Fruit fly (Drosophila melanogaster) whole organism, prepupa: ENCODE measurements around the gene nur.

Source experiments
- CG10631 ChIP-seq: fragments of 200-800 bp; sonication (Bioruptor generic); optimal IDR thresholded peaks from 2 replicates; lab custom pipeline; 2016; ENCODE audit warnings: missing biosample characterization, missing genetic modification characterization
- CG10669 ChIP-seq: fragments of 200-800 bp; sonication (Bioruptor generic); optimal IDR thresholded peaks from 3 replicates; lab custom pipeline; 2018; ENCODE audit warnings: missing biosample characterization, mild to moderate bottlenecking, missing genetic modification characterization, moderate library complexity
- CG11902 ChIP-seq: fragments of 200-800 bp; sonication (Bioruptor generic); optimal IDR thresholded peaks from 3 replicates; lab custom pipeline; 2016; ENCODE audit warnings: missing biosample characterization, missing genetic modification characterization
- CG16779 ChIP-seq: fragments of 200-800 bp; sonication (Bioruptor generic); optimal IDR thresholded peaks from 3 replicates; lab custom pipeline; 2017; ENCODE audit warnings: missing biosample characterization, mild to moderate bottlenecking, missing genetic modification characterization
- CG3032 ChIP-seq: fragments of 200-800 bp; optimal IDR thresholded peaks from 2 replicates; lab custom pipeline; 2019; ENCODE audit warnings: missing biosample characterization, mild to moderate bottlenecking, missing genetic modification characterization, moderate library complexity
- CG34406 ChIP-seq: fragments of 200-800 bp; sonication (Bioruptor generic); optimal IDR thresholded peaks from 3 replicates; lab custom pipeline; 2016; ENCODE audit warnings: missing biosample characterization, missing genetic modification characterization
- CG3919 ChIP-seq: fragments of 200-800 bp; sonication (Bioruptor generic); optimal IDR thresholded peaks from 3 replicates; lab custom pipeline; 2016; ENCODE audit warnings: missing biosample characterization, missing genetic modification characterization
- CG4318 ChIP-seq: fragments of 200-800 bp; sonication (Bioruptor generic); optimal IDR thresholded peaks from 3 replicates; lab custom pipeline; 2017; ENCODE audit warnings: missing biosample characterization, mild to moderate bottlenecking, missing genetic modification characterization
- CG6163 ChIP-seq: fragments of 200-800 bp; sonication (Bioruptor generic); IDR thresholded peaks from 3 replicates; pipeline ENCODE4 v1.3.6; 2022; ENCODE audit warnings: missing biosample characterization, missing genetic modification characterization
- CG6276 ChIP-seq: fragments of 200-800 bp; sonication (Bioruptor generic); optimal IDR thresholded peaks from 2 replicates; lab custom pipeline; 2017; ENCODE audit warnings: missing biosample characterization, mild to moderate bottlenecking, missing genetic modification characterization
- CG6808 ChIP-seq: fragments of 200-800 bp; sonication (Bioruptor generic); optimal IDR thresholded peaks from 3 replicates; lab custom pipeline; 2017; ENCODE audit warnings: missing biosample characterization, missing genetic modification characterization, mild to moderate bottlenecking, moderate library complexity, missing genetic modification reagents
- CG6854 ChIP-seq: fragments of 200-800 bp; sonication (Bioruptor generic); optimal IDR thresholded peaks from 2 replicates; lab custom pipeline; 2017; ENCODE audit warnings: missing biosample characterization, mild to moderate bottlenecking, missing genetic modification characterization
- CG7368 ChIP-seq: fragments of 200-800 bp; sonication (Bioruptor generic); optimal IDR thresholded peaks from 3 replicates; lab custom pipeline; 2016; ENCODE audit warnings: missing biosample characterization, missing genetic modification characterization
- CG8319 ChIP-seq: fragments of 200-800 bp; sonication (Bioruptor generic); optimal IDR thresholded peaks from 3 replicates; lab custom pipeline; 2016; ENCODE audit warnings: missing biosample characterization, missing genetic modification characterization
- CG8632 ChIP-seq: fragments of 200-800 bp; sonication (Bioruptor generic); optimal IDR thresholded peaks from 3 replicates; lab custom pipeline; 2016; ENCODE audit warnings: missing biosample characterization, missing genetic modification characterization
- Eip75B ChIP-seq: fragments of 200-800 bp; sonication (Bioruptor generic); optimal IDR thresholded peaks from 3 replicates; lab custom pipeline; 2016; ENCODE audit warnings: missing biosample characterization, missing genetic modification characterization
- Eip78C ChIP-seq: fragments of 200-800 bp; sonication (Bioruptor generic); peaks from one replicate; lab custom pipeline; 2016; ENCODE audit warnings: missing biosample characterization, missing genetic modification characterization
- Eip93F ChIP-seq: fragments of 200-800 bp; sonication (Bioruptor generic); optimal IDR thresholded peaks from 2 replicates; lab custom pipeline; 2016; ENCODE audit warnings: missing biosample characterization, mild to moderate bottlenecking, missing genetic modification characterization
- Ets96B ChIP-seq: fragments of 200-800 bp; optimal IDR thresholded peaks from 2 replicates; lab custom pipeline; 2019; ENCODE audit warnings: missing biosample characterization, mild to moderate bottlenecking, missing genetic modification characterization, moderate library complexity
- Gug ChIP-seq: fragments of 200-800 bp; sonication (Bioruptor generic); IDR thresholded peaks from 2 replicates; pipeline ENCODE4 v1.3.6; 2022; ENCODE audit warnings: missing biosample characterization, missing genetic modification characterization
- Hr38 ChIP-seq: sonication (Bioruptor generic); optimal IDR thresholded peaks from 2 replicates; lab custom pipeline; 2016; ENCODE audit warnings: missing biosample characterization, missing genetic modification characterization
- Hr39 ChIP-seq: fragments of 200-800 bp; sonication (Bioruptor generic); optimal IDR thresholded peaks from 2 replicates; lab custom pipeline; 2016; ENCODE audit warnings: missing biosample characterization, missing genetic modification characterization
- Lpt ChIP-seq: fragments of 200-800 bp; sonication (Bioruptor generic); optimal IDR thresholded peaks from 3 replicates; lab custom pipeline; 2016; ENCODE audit warnings: missing biosample characterization, missing genetic modification characterization
- Met ChIP-seq: fragments of 200-800 bp; sonication (Bioruptor generic); optimal IDR thresholded peaks from 3 replicates; lab custom pipeline; 2016; ENCODE audit warnings: missing biosample characterization, missing genetic modification characterization
- OdsH ChIP-seq: fragments of 200-800 bp; sonication (Bioruptor generic); optimal IDR thresholded peaks from 3 replicates; lab custom pipeline; 2016; ENCODE audit warnings: missing biosample characterization, missing genetic modification characterization
- achi ChIP-seq: fragments of 200-800 bp; sonication (Bioruptor generic); optimal IDR thresholded peaks from 3 replicates; lab custom pipeline; 2016; ENCODE audit warnings: missing biosample characterization, missing genetic modification characterization
- dac ChIP-seq: fragments of 200-800 bp; sonication (Bioruptor generic); optimal IDR thresholded peaks from 2 replicates; lab custom pipeline; 2017; ENCODE audit warnings: missing biosample characterization, mild to moderate bottlenecking, missing genetic modification characterization
- dsx ChIP-seq: fragments of 200-800 bp; optimal IDR thresholded peaks from 3 replicates; lab custom pipeline; 2019; ENCODE audit warnings: missing biosample characterization, mild to moderate bottlenecking, missing genetic modification characterization, moderate library complexity; ENCODE audit not compliant: poor library complexity, severe bottlenecking
- eg ChIP-seq: fragments of 200-800 bp; sonication (Bioruptor generic); IDR thresholded peaks from 3 replicates; pipeline ENCODE4 v1.3.6; 2022; ENCODE audit warnings: missing biosample characterization, missing genetic modification characterization
- esn ChIP-seq: fragments of 200-800 bp; sonication (Bioruptor generic); optimal IDR thresholded peaks from 2 replicates; lab custom pipeline; 2016; ENCODE audit warnings: missing biosample characterization, mild to moderate bottlenecking, missing genetic modification characterization, moderate library complexity
- fd59A ChIP-seq: fragments of 200-800 bp; sonication (Bioruptor generic); optimal IDR thresholded peaks from 2 replicates; lab custom pipeline; 2017; ENCODE audit warnings: missing biosample characterization, mild to moderate bottlenecking, missing genetic modification characterization, missing genetic modification reagents
- fd85E ChIP-seq: fragments of 200-800 bp; sonication (Bioruptor generic); optimal IDR thresholded peaks from 3 replicates; lab custom pipeline; 2016; ENCODE audit warnings: missing biosample characterization, missing genetic modification characterization
- fkh ChIP-seq: fragments of 200-800 bp; sonication (Bioruptor generic); optimal IDR thresholded peaks from 3 replicates; lab custom pipeline; 2017; ENCODE audit warnings: missing biosample characterization, mild to moderate bottlenecking, missing genetic modification characterization, moderate library complexity
- pdm3 ChIP-seq: fragments of 200-800 bp; sonication (Bioruptor generic); optimal IDR thresholded peaks from 3 replicates; lab custom pipeline; 2016; ENCODE audit warnings: missing biosample characterization, missing genetic modification characterization
- salr ChIP-seq, 2 experiments: fragments of 200-800 bp; sonication (Bioruptor generic); optimal IDR thresholded peaks; 3 replicates each; lab custom pipeline; 2016 to 2018; ENCODE audit warnings: missing biosample characterization in 2 of 2, missing genetic modification characterization in 2 of 2, mild to moderate bottlenecking in 1 of 2
- spab ChIP-seq: fragments of 200-800 bp; sonication (Bioruptor generic); optimal IDR thresholded peaks from 2 replicates; lab custom pipeline; 2017; ENCODE audit warnings: missing biosample characterization, mild to moderate bottlenecking, missing genetic modification characterization, missing genetic modification reagents
- ss ChIP-seq, 2 experiments: fragments of 200-800 bp; sonication (Bioruptor generic); optimal IDR thresholded peaks; 2 replicates in 1 of 2; 3 replicates in 1 of 2; lab custom pipeline; 2017 to 2018; ENCODE audit warnings: mild to moderate bottlenecking in 2 of 2, missing biosample characterization in 2 of 2, missing genetic modification characterization in 2 of 2, moderate library complexity in 1 of 2
- svp ChIP-seq: fragments of 200-800 bp; sonication (Bioruptor generic); peaks from one replicate; lab custom pipeline; 2016; ENCODE audit warnings: missing biosample characterization, missing genetic modification characterization
- topi ChIP-seq: fragments of 200-800 bp; sonication (Bioruptor generic); optimal IDR thresholded peaks from 3 replicates; lab custom pipeline; 2016; ENCODE audit warnings: missing biosample characterization, missing genetic modification characterization
- vri ChIP-seq: fragments of 200-800 bp; sonication (Bioruptor generic); optimal IDR thresholded peaks from 3 replicates; lab custom pipeline; 2016; ENCODE audit warnings: missing biosample characterization, mild to moderate bottlenecking, missing genetic modification characterization

nur gene

DNA sequence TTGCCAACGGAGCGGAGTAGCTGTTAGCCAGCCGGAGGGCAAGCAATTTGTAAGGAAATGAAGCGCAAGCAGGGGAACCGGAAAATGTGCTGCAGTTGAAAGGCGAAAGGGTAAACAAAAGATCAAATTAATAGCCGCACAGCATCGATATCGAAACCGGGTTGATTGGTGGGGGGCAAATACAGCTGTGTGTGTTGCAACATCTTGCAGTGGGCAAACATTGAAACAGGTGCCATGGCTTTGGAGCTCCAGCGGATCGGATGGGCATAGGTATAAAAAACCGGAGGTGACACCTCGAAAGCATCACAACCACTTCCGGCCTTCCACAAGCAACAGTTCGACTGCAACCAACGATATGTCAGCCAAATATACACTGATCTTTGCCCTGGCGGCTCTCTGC, at the start of gene nur:
nur (plus strand) TSS at position 301 of the 400 bp plus-strand sequence.
- TF ChIP-seq svp (GFP tag; lab: Kevin White, UChicago) (no peak), CG34406 (GFP tag; lab: Kevin White, UChicago) (no peak)
- TF ChIP-seq, all 60 proteins: peak for 0

DNA sequence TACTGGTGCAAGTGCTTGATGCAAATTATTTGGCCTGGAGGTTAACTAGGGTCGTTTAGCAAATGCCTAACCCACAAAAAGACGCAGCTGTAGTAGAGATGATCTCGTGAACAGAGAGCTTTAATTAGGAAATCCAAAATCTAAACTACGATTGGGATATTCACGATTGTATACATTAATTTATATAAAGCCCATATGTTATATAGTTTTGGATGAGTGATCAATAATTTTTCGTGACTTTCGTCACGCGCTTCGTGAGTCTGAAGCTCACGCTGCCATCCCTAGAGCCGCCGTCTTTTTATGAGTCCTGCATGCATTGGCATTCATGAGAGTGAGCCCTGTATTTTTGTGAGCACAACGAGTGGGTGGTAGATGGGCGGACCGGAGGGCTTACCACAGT, 36.9 kb upstream of the nur start:
- TF ChIP-seq CG3919 (GFP tag; lab: Kevin White, UChicago) (peak; percentile 9), CG6163 (GFP tag; lab: Robert Waterston, UW) (peak; percentile 66), CG10669 (GFP tag; lab: Kevin White, UChicago) (peak; percentile 22), dac (GFP tag; lab: Kevin White, UChicago) (no peak), fd59A (GFP tag; lab: Kevin White, UChicago) (peak; percentile 7), Met (GFP tag; lab: Kevin White, UChicago) (peak; percentile 1), svp (GFP tag; lab: Kevin White, UChicago) (peak; percentile 31), pdm3 (GFP tag; lab: Kevin White, UChicago) (no peak), salr (GFP tag; optimal IDR thresholded peaks at IDR 0.05; lab: Kevin White, UChicago) (no peak), eg (GFP tag; lab: Robert Waterston, UW) (0 out of 3 replicates have a peak, but pooled peaks have one; percentile 31), ss (GFP tag; optimal IDR thresholded peaks at IDR 0.05; lab: Kevin White, UChicago) (no peak), CG11902 (GFP tag; lab: Kevin White, UChicago) (no peak), CG6276 (GFP tag; lab: Kevin White, UChicago) (peak; percentile 13), Ets96B (tag; lab: Kevin White, UChicago) (peak; percentile 39), Hr39 (GFP tag; lab: Kevin White, UChicago) (no peak), CG4318 (GFP tag; lab: Kevin White, UChicago) (no peak), topi (GFP tag; lab: Kevin White, UChicago) (peak; percentile 5), CG3032 (tag; lab: Kevin White, UChicago) (no peak), spab (GFP tag; lab: Kevin White, UChicago) (peak; percentile 0), dsx (GFP tag; lab: Kevin White, UChicago) (peak; percentile 4), vri (GFP tag; lab: Kevin White, UChicago) (no peak)

DNA sequence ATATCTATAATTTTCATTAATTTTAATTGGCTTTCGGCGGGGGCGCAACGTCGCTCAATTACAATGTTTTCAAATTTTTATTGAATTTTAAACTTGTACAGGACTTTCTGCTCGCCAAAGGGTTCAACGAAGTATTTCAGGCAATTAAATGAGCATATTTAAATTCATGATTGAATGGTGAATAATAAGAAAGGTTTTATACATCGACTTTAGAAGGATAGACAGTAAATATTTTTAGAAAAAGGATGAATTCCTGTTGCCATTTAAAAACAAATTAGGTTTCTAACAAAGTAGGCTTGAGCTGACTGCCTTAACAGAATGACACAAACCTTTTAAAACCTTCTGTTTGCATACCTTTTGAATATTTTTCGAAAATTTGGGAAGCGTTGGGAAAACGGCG, 28.0 kb upstream of the nur start, which contains the start of gene Gpo3:
Gpo3 (plus strand) TSS at position 301 of the 400 bp plus-strand sequence.
- TF ChIP-seq fd59A (GFP tag; lab: Kevin White, UChicago) (no peak), ss (GFP tag; optimal IDR thresholded peaks at IDR 0.05; lab: Kevin White, UChicago) (no peak), CG8632 (GFP tag; lab: Kevin White, UChicago) (no peak), topi (GFP tag; lab: Kevin White, UChicago) (no peak), CG10631 (GFP tag; lab: Kevin White, UChicago) (no peak), achi (GFP tag; lab: Kevin White, UChicago) (no peak), CG4318 (GFP tag; lab: Kevin White, UChicago) (no peak), CG6854 (GFP tag; lab: Kevin White, UChicago) (no peak), Eip75B (GFP tag; lab: Kevin White, UChicago) (no peak), eg (GFP tag; lab: Robert Waterston, UW) (no peak), esn (GFP tag; lab: Kevin White, UChicago) (no peak), CG16779 (no peak), Eip78C (GFP tag; lab: Kevin White, UChicago) (no peak), CG8319 (GFP tag; lab: Kevin White, UChicago) (no peak), fd85E (GFP tag; lab: Kevin White, UChicago) (no peak), Lpt (GFP tag; lab: Kevin White, UChicago) (no peak), CG11902 (GFP tag; lab: Kevin White, UChicago) (no peak), dac (GFP tag; lab: Kevin White, UChicago) (no peak), CG6276 (GFP tag; lab: Kevin White, UChicago) (no peak)

DNA sequence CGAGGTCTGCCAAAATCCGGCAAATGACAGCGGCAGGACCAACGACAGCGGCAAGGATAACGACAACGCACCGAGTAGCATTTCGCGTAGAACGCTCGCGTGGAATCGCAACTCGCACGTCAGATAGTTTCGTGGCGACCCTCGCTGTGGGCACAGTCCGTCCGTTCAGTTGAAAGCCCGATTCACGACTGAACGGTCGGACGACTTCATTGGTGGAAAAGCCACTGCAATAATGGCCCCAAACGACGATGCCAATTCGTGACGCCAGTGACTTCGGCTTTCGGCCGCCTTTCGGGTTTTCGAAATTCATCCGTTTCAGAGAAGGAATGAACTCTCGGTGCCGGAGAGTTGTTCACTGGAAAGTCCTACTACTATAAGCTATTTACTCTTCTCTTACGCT, 18.8 kb upstream of the nur start, which contains the start of gene DIP-kappa:
DIP-kappa (minus strand) TSS at position 200 of the 400 bp plus-strand sequence.
- TF ChIP-seq dsx (GFP tag; lab: Kevin White, UChicago) (no peak), Eip75B (GFP tag; lab: Kevin White, UChicago) (no peak), Lpt (GFP tag; lab: Kevin White, UChicago) (no peak), Ets96B (tag; lab: Kevin White, UChicago) (no peak), fkh (no peak), CG6808 (GFP tag; lab: Kevin White, UChicago) (no peak), CG3919 (GFP tag; lab: Kevin White, UChicago) (no peak), Gug (GFP tag; lab: Robert Waterston, UW) (no peak), CG7368 (GFP tag; lab: Kevin White, UChicago) (no peak), OdsH (no peak), esn (GFP tag; lab: Kevin White, UChicago) (no peak), ss (GFP tag; optimal IDR thresholded peaks at IDR 0.05; lab: Kevin White, UChicago) (no peak), Eip93F (no peak), Hr38 (GFP tag; lab: Kevin White, UChicago) (no peak), salr (GFP tag; optimal IDR thresholded peaks at IDR 0.05; lab: Kevin White, UChicago) (no peak)
- TF ChIP-seq, all 60 proteins: peak for 0
